Worm (Caenorhabditis elegans): ENCODE measurements around the gene R10H1.1.

DNA sequence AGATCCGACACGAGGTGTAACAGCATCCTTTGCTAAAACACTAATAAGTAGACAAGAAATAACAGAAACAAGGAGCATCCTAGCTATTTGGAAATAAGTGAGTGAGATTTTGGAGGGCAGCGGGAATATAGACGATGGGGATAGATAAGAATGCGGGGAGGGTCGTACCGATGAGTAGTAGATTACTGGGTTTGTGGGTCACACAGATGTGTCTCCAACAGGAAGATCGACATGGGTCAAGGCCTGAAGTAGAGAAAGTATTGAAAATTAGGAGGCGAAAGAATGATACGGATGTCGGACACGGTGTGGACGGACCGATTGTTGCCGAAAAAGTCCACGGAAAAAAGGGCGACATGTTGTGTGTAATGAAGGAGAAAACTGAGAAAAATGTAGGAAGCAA lies 40.1 kb downstream of the R10H1.1 start, which contains the start of gene wrt-10:
- TF ChIP-seq unc-62 (GFP tag; optimal IDR thresholded peaks at IDR 0.05) = no peak
- TF ChIP-seq elt-2 (tag; optimal IDR thresholded peaks at IDR 0.05) = no peak
- no peak for TF ChIP-seq sea-2 (GFP tag; optimal IDR thresholded peaks at IDR 0.05)
- TF ChIP-seq aly-2 (tag; optimal IDR thresholded peaks at IDR 0.05) = no peak
- TF ChIP-seq R02D3.7 (tag; optimal IDR thresholded peaks at IDR 0.05) = no peak
- no peak for TF ChIP-seq zag-1 (tag; optimal IDR thresholded peaks at IDR 0.05)
- no peak for TF ChIP-seq ceh-9 (tag; optimal IDR thresholded peaks at IDR 0.05)
- TF ChIP-seq ama-1 (optimal IDR thresholded peaks at IDR 0.05) = no peak
- TF ChIP-seq egl-5 (tag; optimal IDR thresholded peaks at IDR 0.05) = no peak
- peak; percentile 6 for TF ChIP-seq elt-1 (tag; optimal IDR thresholded peaks at IDR 0.05)
